Worm (Caenorhabditis elegans) whole organism, L1 larva: Measurements from ENCODE around the gene R05D8.9.

Experiments
- aha-1 ChIP-seq: fragments of 150-350 bp; optimal IDR thresholded peaks from 2 replicates; lab custom pipeline; 2014; ENCODE audit warnings: missing biosample characterization, missing genetic modification characterization
- ceh-82 ChIP-seq, 3 experiments: fragments of 150-350 bp in 1 of 3; sonication (generic microtip) in 2 of 3; optimal IDR thresholded peaks; 2 replicates each; lab custom pipeline; 2014 to 2017; ENCODE audit warnings: missing biosample characterization in 3 of 3, missing genetic modification characterization in 3 of 3
- egl-13 ChIP-seq: sonication (generic microtip); optimal IDR thresholded peaks from 2 replicates; lab custom pipeline; 2016; ENCODE audit warnings: missing genotype, missing genetic modification reagents, missing genetic modification characterization, missing compliant biosample characterization
- jun-1 ChIP-seq: fragments of 150-350 bp; optimal IDR thresholded peaks from 2 replicates; lab custom pipeline; 2014; ENCODE audit warnings: missing biosample characterization, missing genetic modification reagents, missing genetic modification characterization
- nhr-11 ChIP-seq: fragments of 150-350 bp; optimal IDR thresholded peaks from 2 replicates; lab custom pipeline; 2014; ENCODE audit warnings: missing biosample characterization, missing genetic modification characterization
- pag-3 ChIP-seq: sonication (generic microtip); optimal IDR thresholded peaks from 2 replicates; lab custom pipeline; 2017; ENCODE audit warnings: missing genetic modification characterization, mild to moderate bottlenecking, missing compliant biosample characterization, antibody characterized with exemption, borderline replicate concordance; ENCODE audit not compliant: insufficient read depth
- skn-1 ChIP-seq: fragments of 150-350 bp; optimal IDR thresholded peaks from 2 replicates; lab custom pipeline; 2014; ENCODE audit warnings: missing biosample characterization, missing genetic modification characterization
- snpc-4 ChIP-seq: fragments of 150-350 bp; optimal IDR thresholded peaks from 2 replicates; lab custom pipeline; 2014; ENCODE audit warnings: missing biosample characterization, missing genetic modification characterization
- snu-23 ChIP-seq: sonication (generic microtip); optimal IDR thresholded peaks from 2 replicates; lab custom pipeline; 2016; ENCODE audit warnings: missing genetic modification characterization, missing compliant biosample characterization
- unc-30 ChIP-seq: sonication (generic microtip); optimal IDR thresholded peaks from 2 replicates; lab custom pipeline; 2017; ENCODE audit warnings: missing biosample characterization, missing genetic modification characterization

- TF ChIP-seq unc-30 (tag; lab: Kevin White, UChicago), result no peak
- no peak for TF ChIP-seq nhr-11 (tag; lab: Kevin White, UChicago)
- no peak for TF ChIP-seq snpc-4 (tag; lab: Kevin White, UChicago)
- no peak for TF ChIP-seq snu-23
- no peak for TF ChIP-seq ceh-82 (tag; optimal IDR thresholded peaks at IDR 0.05; lab: Kevin White, UChicago)
- TF ChIP-seq pag-3 (tag; lab: Kevin White, UChicago), result no peak
- TF ChIP-seq aha-1 (tag; lab: Kevin White, UChicago), result no peak
- no peak for TF ChIP-seq egl-13 (tag; lab: Kevin White, UChicago)
- no peak for TF ChIP-seq skn-1 (tag; lab: Kevin White, UChicago)
- TF ChIP-seq jun-1 (tag; lab: Kevin White, UChicago), result no peak
Measured at ce11 chrV:2774042-2774441, 6.7 kb upstream of the R05D8.9 start, which contains the start of gene srj-18.
